Fruit fly (Drosophila melanogaster): ENCODE data around the gene Bdp1.

dm6 chr2L:13347473-13347872 lies 26.2 kb downstream of the Bdp1 start, which contains the start of gene CG16826:
- TF ChIP-seq Pif1A (GFP tag; optimal IDR thresholded peaks at IDR 0.05) (no peak), D1 (tag; optimal IDR thresholded peaks at IDR 0.05) (no peak), Ets98B (GFP tag; IDR thresholded peaks at IDR 0.05) (no peak), CG32121 (GFP tag; IDR thresholded peaks at IDR 0.05) (no peak), CG9948 (tag; optimal IDR thresholded peaks at IDR 0.05) (no peak), Snoo (tag; optimal IDR thresholded peaks at IDR 0.05) (no peak), CG34367 (tag; optimal IDR thresholded peaks at IDR 0.05) (no peak), CG12605 (GFP tag; IDR thresholded peaks at IDR 0.05) (no peak), CG4496 (GFP tag; IDR thresholded peaks at IDR 0.05) (no peak), CG10348 (GFP tag; IDR thresholded peaks at IDR 0.05) (no peak), rn (GFP tag; IDR thresholded peaks at IDR 0.05) (no peak)

Data from whole organism, pupa.